Fruit fly (Drosophila melanogaster) Kc167 (cell line): Measurements from ENCODE around the gene CG11417.

Experiments
- Sin3A ChIP-seq: fragments of >200 bp; optimal IDR thresholded peaks from 2 replicates; lab custom pipeline; 2018; ENCODE audit warnings: missing external identifiers
- h ChIP-seq: fragments of >200 bp; optimal IDR thresholded peaks from 3 replicates; lab custom pipeline; 2018; ENCODE audit warnings: missing external identifiers
- insv ChIP-seq: fragments of >200 bp; optimal IDR thresholded peaks from 3 replicates; lab custom pipeline; 2018; ENCODE audit warnings: missing external identifiers
- psq ChIP-seq: fragments of >200 bp; optimal IDR thresholded peaks from 2 replicates; lab custom pipeline; 2017; ENCODE audit warnings: missing external identifiers
- ttk ChIP-seq: sonication (Bioruptor generic); optimal IDR thresholded peaks from 2 replicates; lab custom pipeline; 2017; ENCODE audit warnings: missing external identifiers

- TF ChIP-seq h (no peak), insv (no peak), psq (lab: Kevin White, UChicago) (no peak), ttk (lab: Kevin White, UChicago) (no peak), Sin3A (lab: Kevin White, UChicago) (no peak)
Observed at dm6 chrX:1379692-1380349, 26.0 kb downstream of the CG11417 start.
